Worm (Caenorhabditis elegans): ENCODE data around the gene pck-3.
A peak's percentile ranks its signal among the peaks of the same experiment; 100 is the strongest.

pck-3 gene

DNA sequence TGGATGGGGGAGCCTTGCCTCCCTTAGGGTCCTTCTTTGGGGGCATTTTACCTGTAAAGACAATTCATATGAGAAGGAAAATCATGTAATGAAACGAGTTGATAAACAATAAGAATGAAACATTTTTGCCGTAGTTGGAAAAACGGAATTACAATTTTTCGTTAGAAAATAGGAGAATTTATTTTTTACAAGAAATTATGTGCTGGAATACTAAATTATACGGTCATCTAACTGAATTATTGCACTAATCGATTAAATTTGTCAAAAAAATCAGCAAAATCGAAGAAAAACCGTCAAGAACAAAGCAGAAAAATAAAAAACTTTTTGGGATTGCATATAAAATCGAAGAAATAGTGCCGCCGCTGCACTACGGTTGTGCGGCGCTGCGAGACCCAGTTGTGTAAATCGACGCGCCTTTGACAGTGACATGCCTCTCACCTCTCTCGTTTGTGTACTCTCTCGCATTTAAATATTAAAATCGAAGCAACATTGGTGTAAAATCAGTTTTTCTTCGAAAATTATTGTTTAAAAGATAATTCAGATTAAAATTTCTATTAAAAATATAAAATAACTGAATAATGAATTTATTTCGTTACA is 51.2 kb downstream of the pck-3 start, which contains the start of gene rps-25 (continued):
- no peak for TF ChIP-seq vab-15 (tag; optimal IDR thresholded peaks at IDR 0.05)
- TF ChIP-seq ztf-11 (tag; optimal IDR thresholded peaks at IDR 0.05): no peak
- no peak for TF ChIP-seq C04F5.9 (tag; optimal IDR thresholded peaks at IDR 0.05)
- TF ChIP-seq grh-1 (GFP tag; IDR thresholded peaks at IDR 0.05): no peak
- TF ChIP-seq ceh-63 (GFP tag; optimal IDR thresholded peaks at IDR 0.05): no peak
- no peak for TF ChIP-seq zag-1 (tag; optimal IDR thresholded peaks at IDR 0.05)
- TF ChIP-seq sox-4 (tag; optimal IDR thresholded peaks at IDR 0.05): no peak
- peak; percentile 45 for TF ChIP-seq fkh-8 (tag; optimal IDR thresholded peaks at IDR 0.05)
- TF ChIP-seq egl-13 (tag; optimal IDR thresholded peaks at IDR 0.05): no peak
- TF ChIP-seq lin-39 (tag; optimal IDR thresholded peaks at IDR 0.05): peak; percentile 33
- TF ChIP-seq C34B4.2 (tag; optimal IDR thresholded peaks at IDR 0.05): no peak
- peak; percentile 46 for TF ChIP-seq nhr-47 (tag; optimal IDR thresholded peaks at IDR 0.05)
- no peak for TF ChIP-seq elt-2 (tag; optimal IDR thresholded peaks at IDR 0.05)
- TF ChIP-seq lin-14 (GFP tag; optimal IDR thresholded peaks at IDR 0.05): peak; percentile 54
- TF ChIP-seq efl-3 (GFP tag; optimal IDR thresholded peaks at IDR 0.05): no peak
- no peak for TF ChIP-seq F16B12.6 (tag; optimal IDR thresholded peaks at IDR 0.05)
- peak; percentile 9 for TF ChIP-seq dsc-1 (tag; optimal IDR thresholded peaks at IDR 0.05)
- TF ChIP-seq mep-1 (tag; optimal IDR thresholded peaks at IDR 0.05): peak; percentile 75
- peak; percentile 61 to 72 for TF ChIP-seq efl-1 (optimal IDR thresholded peaks at IDR 0.05)
- TF ChIP-seq efl-1 (GFP tag; optimal IDR thresholded peaks at IDR 0.05 in 1 of 2): peak in 1 of 2 experiments; percentile 48
- no peak for TF ChIP-seq unc-62 (GFP tag; optimal IDR thresholded peaks at IDR 0.05)
- no peak for TF ChIP-seq pqm-1 (tag; optimal IDR thresholded peaks at IDR 0.05)
- peak in 1 of 2 experiments; percentile 27 for TF ChIP-seq mdl-1 (tag; optimal IDR thresholded peaks at IDR 0.05)
- peak; percentile 35; the same call in 1 of the 2 replicates for TF ChIP-seq isw-1 (GFP tag; IDR thresholded peaks at IDR 0.05)
- TF ChIP-seq elt-3 (tag; optimal IDR thresholded peaks at IDR 0.05): peak in 1 of 6 experiments; percentile 56
- no peak for TF ChIP-seq ces-1 (GFP tag; optimal IDR thresholded peaks at IDR 0.05)
- no peak for TF ChIP-seq Y116A8C.19 (tag; optimal IDR thresholded peaks at IDR 0.05; ENCODE audit: borderline replicate concordance)
- peak in 2 of 3 experiments; percentile 10 to 74 for TF ChIP-seq ceh-82 (tag; optimal IDR thresholded peaks at IDR 0.05)
- peak; percentile 7 for TF ChIP-seq lin-15B (tag; optimal IDR thresholded peaks at IDR 0.05)
- no peak for TF ChIP-seq ama-1 (optimal IDR thresholded peaks at IDR 0.05)
- TF ChIP-seq alr-1 (tag; optimal IDR thresholded peaks at IDR 0.05; ENCODE audit: borderline replicate concordance): no peak
- peak; percentile 68 to 78 for TF ChIP-seq lin-35 (GFP tag; optimal IDR thresholded peaks at IDR 0.05)
- TF ChIP-seq unc-98 (GFP tag; IDR thresholded peaks at IDR 0.05): no peak
- peak; percentile 81 to 97 for TF ChIP-seq lsy-2 (tag; optimal IDR thresholded peaks at IDR 0.05)
- no peak for TF ChIP-seq lir-3 (tag; optimal IDR thresholded peaks at IDR 0.05; ENCODE audit: poor library complexity)
- TF ChIP-seq skn-1 (tag; optimal IDR thresholded peaks at IDR 0.05): peak; percentile 75
- peak; percentile 3 for TF ChIP-seq nhr-85 (tag)
- no peak for TF ChIP-seq jun-1 (tag; optimal IDR thresholded peaks at IDR 0.05)
- TF ChIP-seq xbp-1 (tag; optimal IDR thresholded peaks at IDR 0.05): peak; percentile 45
- TF ChIP-seq pax-3 (tag; optimal IDR thresholded peaks at IDR 0.05): no peak
- TF ChIP-seq nhr-90 (tag; optimal IDR thresholded peaks at IDR 0.05; ENCODE audit: poor library complexity): peak; percentile 20
- TF ChIP-seq hlh-17 (GFP tag; optimal IDR thresholded peaks at IDR 0.05; ENCODE audit: borderline replicate concordance): no peak
- TF ChIP-seq snpc-4 (tag; optimal IDR thresholded peaks at IDR 0.05): peak; percentile 12
- no peak for TF ChIP-seq ceh-88 (GFP tag; IDR thresholded peaks at IDR 0.05)
- no peak for TF ChIP-seq nhr-76 (tag; optimal IDR thresholded peaks at IDR 0.05)
- no peak for TF ChIP-seq nhr-84 (tag; optimal IDR thresholded peaks at IDR 0.05)
- TF ChIP-seq fos-1 (tag; optimal IDR thresholded peaks at IDR 0.05): peak; percentile 3
- TF ChIP-seq rnt-1 (tag; optimal IDR thresholded peaks at IDR 0.05): peak; percentile 56
- no peak for TF ChIP-seq egl-27 (tag; optimal IDR thresholded peaks at IDR 0.05)
- no peak for TF ChIP-seq tlp-1 (tag; optimal IDR thresholded peaks at IDR 0.05)
- no peak for TF ChIP-seq nhr-77 (tag; optimal IDR thresholded peaks at IDR 0.05)
- TF ChIP-seq unc-30 (tag; optimal IDR thresholded peaks at IDR 0.05): no peak
- TF ChIP-seq nhr-237 (tag; optimal IDR thresholded peaks at IDR 0.05): no peak
